Fruit fly (Drosophila melanogaster) whole organism, pupa: ENCODE results near the gene CG31183.
"Not testable (repeated sequence)": the region's sequence is repeated elsewhere in the genome, so short reads cannot be mapped to it uniquely, and the experiment has no call there.

Experiments
- CG12605 ChIP-seq: fragments of 200-800 bp; sonication (Bioruptor generic); IDR thresholded peaks from 2 replicates; pipeline ENCODE4 v1.3.6; 2022; ENCODE audit warnings: missing biosample characterization, missing genetic modification characterization
- CG32121 ChIP-seq: fragments of 200-800 bp; sonication (Bioruptor generic); IDR thresholded peaks from 2 replicates; pipeline ENCODE4 v1.3.6; 2022; ENCODE audit warnings: missing biosample characterization, missing genetic modification characterization
- CG34367 ChIP-seq: fragments of 200-800 bp; sonication (Bioruptor generic); optimal IDR thresholded peaks from 2 replicates; lab custom pipeline; 2018; ENCODE audit warnings: missing biosample characterization, mild to moderate bottlenecking, missing genetic modification characterization
- CG8159 ChIP-seq: fragments of 200-800 bp; sonication (Bioruptor generic); optimal IDR thresholded peaks from 3 replicates; lab custom pipeline; 2018; ENCODE audit warnings: missing biosample characterization, mild to moderate bottlenecking, missing genetic modification characterization, moderate library complexity
- EcR ChIP-seq: fragments of 200-800 bp; sonication (Bioruptor generic); optimal IDR thresholded peaks from 3 replicates; lab custom pipeline; 2019; ENCODE audit warnings: missing biosample characterization, missing genetic modification characterization, mild to moderate bottlenecking, moderate library complexity, missing genetic modification reagents

dm6 chr3R:15901097-15901709, 25.5 kb upstream of the CG31183 start:
- TF ChIP-seq CG8159 (tag; lab: Kevin White, UChicago); EcR (GFP tag; lab: Kevin White, UChicago); CG34367 (tag; lab: Kevin White, UChicago): not testable (repeated sequence)
- TF ChIP-seq CG12605 (GFP tag; lab: Robert Waterston, UW) = peak; percentile 89
- TF ChIP-seq CG32121 (GFP tag; lab: Robert Waterston, UW) = peak; percentile 86
